Fruit fly (Drosophila melanogaster) whole organism, embryonic: ENCODE data around the gene yellow-g2.

Source experiments
- Adf1 ChIP-seq: fragments of 200-800 bp; sonication (Bioruptor generic); IDR thresholded peaks from 2 replicates; pipeline ENCODE4 v1.3.6; 2022; ENCODE audit warnings: missing biosample characterization, missing genetic modification characterization
- Awh ChIP-seq: fragments of 200-800 bp; sonication (Bioruptor generic); IDR thresholded peaks from 2 replicates; pipeline ENCODE4, ENCODE4 v1.3.6; 2022; ENCODE audit warnings: missing biosample characterization, missing genetic modification characterization
- B-H1 ChIP-seq: fragments of 200-800 bp; sonication (Bioruptor generic); IDR thresholded peaks from 3 replicates; pipeline ENCODE4 v1.3.6; 2022; ENCODE audit warnings: missing biosample characterization, missing genetic modification characterization
- CG10147 ChIP-seq: fragments of 200-800 bp; sonication (Bioruptor generic); optimal IDR thresholded peaks from 2 replicates; lab custom pipeline; 2019; ENCODE audit warnings: missing biosample characterization, mild to moderate bottlenecking, missing genetic modification characterization, moderate library complexity
- CG10209 ChIP-seq: fragments of 200-800 bp; sonication (Bioruptor generic); optimal IDR thresholded peaks from 3 replicates; lab custom pipeline; 2017; ENCODE audit warnings: missing biosample characterization, mild to moderate bottlenecking, missing genetic modification characterization, missing genetic modification reagents
- CG1024 ChIP-seq: fragments of 200-800 bp; sonication (Bioruptor generic); IDR thresholded peaks from 2 replicates; pipeline ENCODE4 v1.3.6; 2022; ENCODE audit warnings: missing biosample characterization, missing genetic modification characterization
- CG10565 ChIP-seq: fragments of 200-800 bp; sonication (Bioruptor generic); optimal IDR thresholded peaks from 3 replicates; lab custom pipeline; 2016; ENCODE audit warnings: missing biosample characterization, mild to moderate bottlenecking, missing genetic modification characterization
- CG11093 ChIP-seq: fragments of 200-800 bp; sonication (Bioruptor generic); IDR thresholded peaks from 3 replicates; pipeline ENCODE4 v1.3.6; 2022; ENCODE audit warnings: missing biosample characterization, missing genetic modification characterization
- CG11247 ChIP-seq: fragments of 200-800 bp; sonication (Bioruptor generic); IDR thresholded peaks from 2 replicates; pipeline ENCODE4 v1.3.6; 2022; ENCODE audit warnings: missing biosample characterization, missing genetic modification characterization
- CG11560 ChIP-seq: fragments of 200-800 bp; sonication (Bioruptor generic); IDR thresholded peaks from 3 replicates; pipeline ENCODE4 v1.3.6; 2022; ENCODE audit warnings: missing biosample characterization, missing genetic modification characterization
- CG16815 ChIP-seq: fragments of 200-800 bp; sonication (Bioruptor generic); optimal IDR thresholded peaks from 3 replicates; lab custom pipeline; 2017; ENCODE audit warnings: missing biosample characterization, mild to moderate bottlenecking, missing genetic modification characterization
- CG17328 ChIP-seq: fragments of 200-800 bp; sonication (Bioruptor generic); IDR thresholded peaks from 2 replicates; pipeline ENCODE4 v1.3.6; 2022; ENCODE audit warnings: missing biosample characterization, missing genetic modification characterization
- CG18011 ChIP-seq: fragments of 200-800 bp; sonication (Bioruptor generic); optimal IDR thresholded peaks from 2 replicates; lab custom pipeline; 2017; ENCODE audit warnings: missing biosample characterization, missing genetic modification characterization, mild to moderate bottlenecking, moderate library complexity, missing genotype
- CG18599 ChIP-seq: fragments of 200-800 bp; sonication (Bioruptor generic); optimal IDR thresholded peaks from 3 replicates; lab custom pipeline; 2017; ENCODE audit warnings: missing biosample characterization, missing genetic modification characterization, mild to moderate bottlenecking, moderate library complexity, missing genetic modification reagents
- CG2120 ChIP-seq: fragments of 200-800 bp; sonication (Bioruptor generic); optimal IDR thresholded peaks from 3 replicates; lab custom pipeline; 2016; ENCODE audit warnings: missing biosample characterization, missing genetic modification characterization
- CG2889 ChIP-seq: fragments of 200-800 bp; sonication (Bioruptor generic); IDR thresholded peaks from 3 replicates; pipeline ENCODE4 v1.3.6; 2022; ENCODE audit warnings: missing biosample characterization, missing genetic modification characterization
- CG30431 ChIP-seq: fragments of 200-800 bp; sonication (Bioruptor generic); optimal IDR thresholded peaks from 2 replicates; lab custom pipeline; 2017; ENCODE audit warnings: missing biosample characterization, missing genetic modification characterization
- CG3726 ChIP-seq: fragments of 200-800 bp; sonication (Bioruptor generic); IDR thresholded peaks from 3 replicates; pipeline ENCODE4, ENCODE4 v1.3.6; 2022; ENCODE audit warnings: missing biosample characterization, missing genetic modification characterization
- CG3838 ChIP-seq: fragments of 200-800 bp; sonication (Bioruptor generic); optimal IDR thresholded peaks from 3 replicates; lab custom pipeline; 2016; ENCODE audit warnings: missing biosample characterization, missing genetic modification characterization
- CG4424 ChIP-seq: fragments of 200-800 bp; sonication (Bioruptor generic); optimal IDR thresholded peaks from 3 replicates; lab custom pipeline; 2016; ENCODE audit warnings: missing biosample characterization, missing genetic modification characterization
- CG4617 ChIP-seq: fragments of 200-800 bp; sonication (Bioruptor generic); optimal IDR thresholded peaks from 3 replicates; lab custom pipeline; 2016; ENCODE audit warnings: missing biosample characterization, missing genetic modification characterization, borderline replicate concordance
- CG6175 ChIP-seq: fragments of 200-800 bp; sonication (Bioruptor generic); IDR thresholded peaks from 3 replicates; pipeline ENCODE4 v1.3.6; 2022; ENCODE audit warnings: missing biosample characterization, missing genetic modification characterization
- CG7963 ChIP-seq: fragments of 200-800 bp; sonication (Bioruptor generic); IDR thresholded peaks from 3 replicates; pipeline ENCODE4 v1.3.6; 2022; ENCODE audit warnings: missing biosample characterization, missing genetic modification characterization; ENCODE audit not compliant: partially characterized antibody
- CG8388 ChIP-seq: fragments of 200-800 bp; sonication (Bioruptor generic); optimal IDR thresholded peaks from 2 replicates; lab custom pipeline; 2019; ENCODE audit warnings: missing biosample characterization, mild to moderate bottlenecking, missing genetic modification characterization, moderate library complexity
- CG8478 ChIP-seq: fragments of >200 bp; optimal IDR thresholded peaks from 2 replicates; lab custom pipeline; 2018
- Dip3 ChIP-seq: fragments of 200-800 bp; sonication (Bioruptor generic); optimal IDR thresholded peaks from 3 replicates; lab custom pipeline; 2016; ENCODE audit warnings: missing biosample characterization, missing genetic modification characterization
- E2f1 ChIP-seq: fragments of 200-800 bp; sonication (Bioruptor generic); IDR thresholded peaks from 2 replicates; pipeline ENCODE4 v1.3.6; 2022; ENCODE audit warnings: missing biosample characterization, missing genetic modification characterization
- HmgZ ChIP-seq: fragments of 200-800 bp; sonication (Bioruptor generic); optimal IDR thresholded peaks from 2 replicates; lab custom pipeline; 2018; ENCODE audit warnings: missing biosample characterization, mild to moderate bottlenecking, missing genetic modification characterization
- Hmr ChIP-seq: fragments of 200-800 bp; sonication (Bioruptor generic); optimal IDR thresholded peaks from 3 replicates; lab custom pipeline; 2017; ENCODE audit warnings: mild to moderate bottlenecking, missing biosample characterization, missing genetic modification reagents, missing genetic modification characterization
- Kr ChIP-seq: fragments of 200-800 bp; sonication (Bioruptor generic); optimal IDR thresholded peaks from 2 replicates; lab custom pipeline; 2017; ENCODE audit warnings: missing biosample characterization, mild to moderate bottlenecking, missing genetic modification characterization
- Lhr ChIP-seq: fragments of 200-800 bp; sonication (Bioruptor generic); optimal IDR thresholded peaks from 3 replicates; lab custom pipeline; 2017; ENCODE audit warnings: mild to moderate bottlenecking, missing biosample characterization, missing genetic modification reagents, missing genetic modification characterization
- Max ChIP-seq: fragments of 200-800 bp; sonication (Bioruptor generic); optimal IDR thresholded peaks from 2 replicates; lab custom pipeline; 2016; ENCODE audit warnings: missing biosample characterization, mild to moderate bottlenecking, missing genetic modification characterization
- NfI ChIP-seq: fragments of 200-800 bp; sonication (Bioruptor generic); optimal IDR thresholded peaks from 3 replicates; lab custom pipeline; 2018; ENCODE audit warnings: missing biosample characterization, mild to moderate bottlenecking, missing genetic modification characterization, moderate library complexity
- Opbp ChIP-seq: fragments of 200-800 bp; sonication (Bioruptor generic); IDR thresholded peaks from 3 replicates; pipeline ENCODE4 v1.3.6; 2022; ENCODE audit warnings: missing biosample characterization, missing genetic modification characterization; ENCODE audit not compliant: partially characterized antibody
- Spps ChIP-seq: fragments of 200-800 bp; sonication (Bioruptor generic); optimal IDR thresholded peaks from 2 replicates; lab custom pipeline; 2018; ENCODE audit warnings: missing biosample characterization, mild to moderate bottlenecking, missing genetic modification characterization
- Sry-δ ChIP-seq: fragments of 200-800 bp; sonication (Bioruptor generic); optimal IDR thresholded peaks from 2 replicates; lab custom pipeline; 2016; ENCODE audit warnings: missing biosample characterization, missing genetic modification characterization
- ap ChIP-seq: fragments of 200-800 bp; sonication (Bioruptor generic); IDR thresholded peaks from 2 replicates; pipeline ENCODE4 v1.3.6; 2022; ENCODE audit warnings: missing biosample characterization, missing genetic modification characterization
- ara ChIP-seq: fragments of 200-800 bp; sonication (Bioruptor generic); IDR thresholded peaks from 2 replicates; pipeline ENCODE4 v1.3.6; 2022; ENCODE audit warnings: missing biosample characterization, missing genetic modification characterization
- cg ChIP-seq: fragments of 200-800 bp; sonication (Bioruptor generic); optimal IDR thresholded peaks from 3 replicates; lab custom pipeline; 2019; ENCODE audit warnings: missing biosample characterization, mild to moderate bottlenecking, missing genetic modification characterization, moderate library complexity
- crp ChIP-seq, 2 experiments: fragments of 200-800 bp; sonication (Bioruptor generic); optimal IDR thresholded peaks; 2 replicates in 1 of 2; 3 replicates in 1 of 2; lab custom pipeline; 2017; ENCODE audit warnings: missing biosample characterization in 2 of 2, missing genetic modification characterization in 2 of 2, mild to moderate bottlenecking in 1 of 2, moderate library complexity in 1 of 2
- dpn ChIP-seq, 2 experiments: fragments of 200-800 bp; sonication (Bioruptor generic); optimal IDR thresholded peaks; 3 replicates each; lab custom pipeline; 2016; ENCODE audit warnings: missing biosample characterization in 2 of 2, missing genetic modification characterization in 2 of 2
- hb ChIP-seq: fragments of 200-800 bp; sonication (Bioruptor generic); IDR thresholded peaks from 3 replicates; pipeline ENCODE4 v1.3.6; 2022; ENCODE audit warnings: missing biosample characterization, missing genetic modification characterization; ENCODE audit not compliant: partially characterized antibody
- lab ChIP-seq: fragments of 200-800 bp; sonication (Bioruptor generic); optimal IDR thresholded peaks from 3 replicates; lab custom pipeline; 2017; ENCODE audit warnings: missing biosample characterization, missing genetic modification characterization, mild to moderate bottlenecking, moderate library complexity, missing genetic modification reagents
- nom ChIP-seq: fragments of 200-800 bp; sonication (Bioruptor generic); optimal IDR thresholded peaks from 2 replicates; lab custom pipeline; 2017; ENCODE audit warnings: missing biosample characterization, missing genetic modification characterization, mild to moderate bottlenecking, moderate library complexity, missing genetic modification reagents
- run ChIP-seq: fragments of 200-800 bp; sonication (Bioruptor generic); optimal IDR thresholded peaks from 3 replicates; lab custom pipeline; 2018; ENCODE audit warnings: missing biosample characterization, mild to moderate bottlenecking, missing genetic modification characterization
- slou ChIP-seq: fragments of 200-800 bp; sonication (Bioruptor generic); optimal IDR thresholded peaks from 3 replicates; lab custom pipeline; 2016; ENCODE audit warnings: missing biosample characterization, missing genetic modification characterization
- tap ChIP-seq: fragments of 200-800 bp; optimal IDR thresholded peaks from 3 replicates; lab custom pipeline; 2019; ENCODE audit warnings: missing biosample characterization, mild to moderate bottlenecking, missing genetic modification characterization, moderate library complexity
- wek ChIP-seq: fragments of 200-800 bp; sonication (Bioruptor generic); optimal IDR thresholded peaks from 3 replicates; lab custom pipeline; 2018; ENCODE audit warnings: missing biosample characterization, mild to moderate bottlenecking, missing genetic modification characterization, moderate library complexity
- wor ChIP-seq: fragments of 200-800 bp; sonication (Bioruptor generic); IDR thresholded peaks from 2 replicates; pipeline ENCODE4 v1.3.6; 2022; ENCODE audit warnings: missing biosample characterization, missing genetic modification characterization

Gene yellow-g2

DNA sequence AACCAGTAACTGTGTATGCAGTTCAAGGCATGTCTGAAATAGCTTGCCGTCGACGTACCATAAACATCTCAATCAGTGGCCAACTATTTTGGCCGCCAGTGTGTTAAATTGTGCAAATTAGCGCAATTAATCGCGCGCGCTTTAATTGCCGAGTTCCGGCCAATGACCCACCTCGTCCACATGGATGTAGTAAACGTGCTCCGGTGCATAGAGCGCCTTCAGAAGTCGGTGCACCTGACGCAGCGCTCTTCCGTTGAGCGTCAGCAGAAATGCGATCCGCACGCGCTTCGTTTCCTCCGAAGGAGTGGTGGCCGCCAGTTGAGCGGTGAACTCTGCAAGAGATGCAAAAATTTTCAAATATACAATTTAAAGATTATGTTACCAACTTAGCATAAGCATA, 15.1 kb upstream of the yellow-g2 start:
- 0 out of 3 replicates have a peak, but pooled peaks have one; percentile 20 for TF ChIP-seq Opbp
- no peak for TF ChIP-seq CG2120 (GFP tag; lab: Kevin White, UChicago)
- no peak for TF ChIP-seq Hmr (GFP tag; lab: Kevin White, UChicago)
- TF ChIP-seq CG3726 (GFP tag; lab: Robert Waterston, UW), result 0 out of 3 replicates have a peak, but pooled peaks have one; percentile 15
- TF ChIP-seq CG16815 (GFP tag; lab: Kevin White, UChicago), result no peak

- TF ChIP-seq B-H1 (GFP tag; lab: Robert Waterston, UW), result peak; percentile 89
- TF ChIP-seq CG10565 (GFP tag; lab: Kevin White, UChicago), result no peak
- peak; percentile 63 for TF ChIP-seq nom
- TF ChIP-seq run (tag; lab: Kevin White, UChicago), result peak; percentile 32
- peak; percentile 86 for TF ChIP-seq lab
- no peak for TF ChIP-seq cg (GFP tag; lab: Kevin White, UChicago)
- TF ChIP-seq CG18599 (GFP tag; lab: Kevin White, UChicago), result peak; percentile 83
- TF ChIP-seq CG11560 (tag; lab: Robert Waterston, UW), result peak; percentile 62; the same call in 2 of the 3 replicates
- peak; percentile 71 for TF ChIP-seq Adf1
- TF ChIP-seq CG7963 (GFP tag; lab: Robert Waterston, UW), result no peak
- TF ChIP-seq CG17328 (GFP tag; lab: Robert Waterston, UW), result peak; percentile 85
- peak; percentile 94 for TF ChIP-seq HmgZ
- TF ChIP-seq Max (GFP tag; lab: Kevin White, UChicago), result peak; percentile 88
- TF ChIP-seq CG6175 (GFP tag; lab: Robert Waterston, UW), result peak; percentile 81
- TF ChIP-seq CG10209 (GFP tag; lab: Kevin White, UChicago), result peak; percentile 87
- TF ChIP-seq Awh (GFP tag; lab: Robert Waterston, UW), result peak; percentile 81
- peak; percentile 77 for TF ChIP-seq Spps (tag; lab: Kevin White, UChicago)
- peak; percentile 83 for TF ChIP-seq CG1024 (GFP tag; lab: Robert Waterston, UW)
- TF ChIP-seq crp (GFP tag; optimal IDR thresholded peaks at IDR 0.05; lab: Kevin White, UChicago), result peak; percentile 84 to 95
- peak; percentile 92 for TF ChIP-seq NfI (GFP tag; lab: Kevin White, UChicago)
- TF ChIP-seq CG30431, result peak; percentile 79
- peak; percentile 61 for TF ChIP-seq wek (GFP tag; lab: Kevin White, UChicago)
- TF ChIP-seq CG4424 (GFP tag; lab: Kevin White, UChicago), result peak; percentile 89
- peak; percentile 89 for TF ChIP-seq E2f1 (GFP tag; lab: Robert Waterston, UW)
- peak; percentile 79 for TF ChIP-seq CG2889 (GFP tag; lab: Robert Waterston, UW)
- TF ChIP-seq CG8388 (GFP tag; lab: Kevin White, UChicago), result peak; percentile 83
- peak; percentile 80 for TF ChIP-seq Lhr (GFP tag; lab: Kevin White, UChicago)
- peak; percentile 84 for TF ChIP-seq CG11093 (GFP tag; lab: Robert Waterston, UW)
- peak; percentile 40 for TF ChIP-seq Dip3
- peak; percentile 69 for TF ChIP-seq ap (GFP tag; lab: Robert Waterston, UW)
- TF ChIP-seq tap (tag; lab: Kevin White, UChicago), result peak; percentile 83
- peak; percentile 42 for TF ChIP-seq slou (GFP tag; lab: Kevin White, UChicago)
- TF ChIP-seq hb (GFP tag; lab: Robert Waterston, UW), result no peak
- peak; percentile 79 for TF ChIP-seq wor (GFP tag; lab: Robert Waterston, UW)
- peak; percentile 46 for TF ChIP-seq Sry-δ (GFP tag; lab: Kevin White, UChicago)
- peak; percentile 66 to 93 for TF ChIP-seq dpn (GFP tag; optimal IDR thresholded peaks at IDR 0.05; lab: Kevin White, UChicago)
- peak; percentile 88 for TF ChIP-seq CG11247 (GFP tag; lab: Robert Waterston, UW)
- TF ChIP-seq CG18011, result peak; percentile 82
- TF ChIP-seq CG8478 (lab: Kevin White, UChicago), result no peak
- peak; percentile 80 for TF ChIP-seq CG10147 (GFP tag; lab: Kevin White, UChicago)
- TF ChIP-seq CG4617 (GFP tag; lab: Kevin White, UChicago), result peak; percentile 95
- TF ChIP-seq CG3838, result no peak
- no peak for TF ChIP-seq Kr
- TF ChIP-seq ara (GFP tag; lab: Robert Waterston, UW), result peak; percentile 89
Observed at dm6 chr3L:2262515-2262944, 13.8 kb upstream of the yellow-g2 start, which contains the start of the genes oxt and CG13807. TSS of gene oxt (minus strand) at chr3L:2262664. TSS of gene CG13807 (plus strand) at chr3L:2262919.
